Worm (Caenorhabditis elegans) whole organism, mixed stage, embryonic: Measurements from ENCODE around the gene glo-4.

ENCODE experiments used
- blmp-1 ChIP-seq: fragments of 150-350 bp; optimal IDR thresholded peaks from 2 replicates; lab custom pipeline; 2014; ENCODE audit warnings: missing biosample characterization, missing genetic modification characterization
- ceh-43 ChIP-seq: fragments of 200-800 bp; sonication (Bioruptor generic); optimal IDR thresholded peaks from 2 replicates; lab custom pipeline; 2018; ENCODE audit warnings: mild to moderate bottlenecking, missing genetic modification characterization, moderate library complexity, missing compliant biosample characterization
- elt-1 ChIP-seq: sonication (generic microtip); optimal IDR thresholded peaks from 2 replicates; lab custom pipeline; 2017; ENCODE audit warnings: missing genetic modification characterization, mild to moderate bottlenecking, missing compliant biosample characterization, antibody characterized with exemption, moderate library complexity, borderline replicate concordance; ENCODE audit not compliant: insufficient read depth
- lin-13 ChIP-seq: fragments of 150-350 bp; optimal IDR thresholded peaks from 2 replicates; lab custom pipeline; 2014; ENCODE audit warnings: missing biosample characterization, missing genetic modification characterization
- lin-32 ChIP-seq: fragments of 200-800 bp; sonication (Bioruptor generic); optimal IDR thresholded peaks from 2 replicates; lab custom pipeline; 2018; ENCODE audit warnings: mild to moderate bottlenecking, missing genetic modification characterization, missing compliant biosample characterization
- lsy-2 ChIP-seq: fragments of 150-350 bp; optimal IDR thresholded peaks from 2 replicates; lab custom pipeline; 2014; ENCODE audit warnings: missing biosample characterization, missing genetic modification characterization
- mep-1 ChIP-seq: fragments of 150-350 bp; optimal IDR thresholded peaks from 2 replicates; lab custom pipeline; 2017; ENCODE audit warnings: missing biosample characterization, missing genetic modification reagents, missing genetic modification characterization, inconsistent platforms
- nhr-12 ChIP-seq: fragments of 150-350 bp; optimal IDR thresholded peaks from 2 replicates; lab custom pipeline; 2014; ENCODE audit warnings: missing biosample characterization, missing genetic modification characterization
- nhr-28 ChIP-seq: fragments of 150-350 bp; optimal IDR thresholded peaks from 2 replicates; lab custom pipeline; 2014; ENCODE audit warnings: missing biosample characterization, missing genetic modification characterization
- nhr-76 ChIP-seq: sonication (generic microtip); optimal IDR thresholded peaks from 2 replicates; lab custom pipeline; 2017; ENCODE audit warnings: missing biosample characterization, missing genetic modification characterization
- pha-4 ChIP-seq: fragments of 150-350 bp; optimal IDR thresholded peaks from 2 replicates; lab custom pipeline; 2018; ENCODE audit warnings: missing biosample characterization, missing genetic modification reagents, missing genetic modification characterization
- unc-62 ChIP-seq: fragments of 150-350 bp; optimal IDR thresholded peaks from 2 replicates; lab custom pipeline; 2014; ENCODE audit warnings: missing biosample characterization, missing genetic modification reagents, missing genetic modification characterization

ce11 chrV:9261492-9261891 is 18.5 kb upstream of the glo-4 start, which contains the start of gene nhr-36:
- TF ChIP-seq nhr-12 (no peak), pha-4 (tag; lab: Kevin White, UChicago) (no peak), lin-13 (no peak), blmp-1 (tag; lab: Kevin White, UChicago) (no peak), nhr-76 (no peak), unc-62 (GFP tag; lab: Kevin White, UChicago) (no peak), lsy-2 (tag; lab: Kevin White, UChicago) (no peak), elt-1 (tag; lab: Kevin White, UChicago) (no peak), ceh-43 (GFP tag; lab: Kevin White, UChicago) (no peak), nhr-28 (tag; lab: Kevin White, UChicago) (no peak), mep-1 (no peak), lin-32 (GFP tag; lab: Kevin White, UChicago) (no peak)
